Worm (Caenorhabditis elegans) whole organism, L4 larva: ENCODE measurements around the gene rsp-3.
A peak's percentile ranks its signal among the peaks of the same experiment; 100 is the strongest.

ENCODE experiments used
- F10B5.3 ChIP-seq: sonication (generic microtip); optimal IDR thresholded peaks from 2 replicates; lab custom pipeline; 2016; ENCODE audit warnings: mild to moderate bottlenecking, missing genetic modification characterization, missing compliant biosample characterization
- T26A8.4 ChIP-seq: fragments of 200-800 bp; sonication (Bioruptor generic); IDR thresholded peaks from 2 replicates; pipeline ENCODE4 v1.3.6; 2022; ENCODE audit warnings: missing genetic modification characterization, missing compliant biosample characterization
- Y75B8A.6 ChIP-seq: fragments of 200-800 bp; sonication (Bioruptor generic); IDR thresholded peaks from 2 replicates; pipeline ENCODE4 v1.3.6; 2022; ENCODE audit warnings: missing genetic modification reagents, missing genetic modification characterization, missing compliant biosample characterization
- ama-1 ChIP-seq: fragments of 150-350 bp; optimal IDR thresholded peaks from 2 replicates; lab custom pipeline; 2014; ENCODE audit warnings: inconsistent platforms, mixed read lengths
- ces-1 ChIP-seq: fragments of 150-350 bp; sonication (generic microtip); optimal IDR thresholded peaks from 4 replicates; lab custom pipeline; 2014; ENCODE audit warnings: missing biosample characterization, missing genetic modification reagents, missing genetic modification characterization
- ctbp-1 ChIP-seq: fragments of 200-800 bp; sonication (Bioruptor generic); IDR thresholded peaks from 2 replicates; pipeline ENCODE4 v1.3.6; 2022; ENCODE audit warnings: missing genetic modification reagents, missing genetic modification characterization, missing compliant biosample characterization
- dmd-8 ChIP-seq: fragments of 200-800 bp; sonication (Bioruptor generic); IDR thresholded peaks from 2 replicates; pipeline ENCODE4 v1.3.6; 2022; ENCODE audit warnings: missing genetic modification characterization, missing compliant biosample characterization
- dmd-9 ChIP-seq: fragments of 200-800 bp; sonication (Bioruptor generic); IDR thresholded peaks from 2 replicates; pipeline ENCODE4 v1.3.6; 2022; ENCODE audit warnings: missing genetic modification reagents, missing genetic modification characterization, missing compliant biosample characterization
- dpl-1 ChIP-seq: fragments of 150-350 bp; optimal IDR thresholded peaks from 2 replicates; lab custom pipeline; 2014; ENCODE audit warnings: missing biosample characterization, missing genetic modification reagents, missing genetic modification characterization
- duxl-1 ChIP-seq: sonication (generic microtip); optimal IDR thresholded peaks from 2 replicates; lab custom pipeline; 2016; ENCODE audit warnings: mild to moderate bottlenecking, missing genetic modification characterization, moderate library complexity, missing compliant biosample characterization; ENCODE audit not compliant: poor library complexity
- dve-1 ChIP-seq: sonication (generic microtip); optimal IDR thresholded peaks from 2 replicates; lab custom pipeline; 2017; ENCODE audit warnings: antibody characterized with exemption, mild to moderate bottlenecking, missing genetic modification characterization, missing compliant biosample characterization; ENCODE audit not compliant: insufficient read depth
- egl-27 ChIP-seq: sonication (generic microtip); optimal IDR thresholded peaks from 3 replicates; lab custom pipeline; 2017; ENCODE audit warnings: missing biosample characterization, missing genetic modification reagents, missing genetic modification characterization
- egl-43 ChIP-seq: fragments of 200-800 bp; sonication (Bioruptor generic); IDR thresholded peaks from 2 replicates; pipeline ENCODE4 v1.3.6; 2022; ENCODE audit warnings: missing genetic modification reagents, missing genetic modification characterization, missing compliant biosample characterization
- fkh-10 ChIP-seq: fragments of 150-350 bp; optimal IDR thresholded peaks from 2 replicates; lab custom pipeline; 2014; ENCODE audit warnings: missing biosample characterization, missing genetic modification reagents, missing genetic modification characterization
- fos-1 ChIP-seq: fragments of 150-350 bp; optimal IDR thresholded peaks from 2 replicates; lab custom pipeline; 2014; ENCODE audit warnings: missing biosample characterization, missing genetic modification characterization
- gei-8 ChIP-seq: fragments of 200-800 bp; sonication (Bioruptor generic); optimal IDR thresholded peaks from 2 replicates; lab custom pipeline; 2018; ENCODE audit warnings: mild to moderate bottlenecking, missing genetic modification characterization, missing compliant biosample characterization
- hlh-11 ChIP-seq: fragments of 200-800 bp; sonication (Bioruptor generic); optimal IDR thresholded peaks from 2 replicates; lab custom pipeline; 2018; ENCODE audit warnings: mild to moderate bottlenecking, missing genetic modification characterization, missing compliant biosample characterization
- hlh-30 ChIP-seq: sonication (generic microtip); optimal IDR thresholded peaks from 2 replicates; lab custom pipeline; 2017; ENCODE audit warnings: antibody characterized with exemption, mild to moderate bottlenecking, missing genetic modification characterization, missing compliant biosample characterization; ENCODE audit not compliant: insufficient read depth
- lim-7 ChIP-seq: fragments of 200-800 bp; sonication (Bioruptor generic); IDR thresholded peaks from 2 replicates; pipeline ENCODE4 v1.3.6; 2022; ENCODE audit warnings: missing genetic modification characterization, missing compliant biosample characterization
- lin-38 ChIP-seq: fragments of 200-800 bp; sonication (Bioruptor generic); IDR thresholded peaks from 2 replicates; pipeline ENCODE4 v1.3.6; 2022; ENCODE audit warnings: missing genetic modification reagents, missing genetic modification characterization, missing compliant biosample characterization
- lin-39 ChIP-seq: fragments of 150-350 bp; optimal IDR thresholded peaks from 2 replicates; lab custom pipeline; 2014; ENCODE audit warnings: missing biosample characterization, missing genetic modification reagents, missing genetic modification characterization
- lir-3 ChIP-seq: sonication (generic microtip); optimal IDR thresholded peaks from 2 replicates; lab custom pipeline; 2016; ENCODE audit warnings: mild to moderate bottlenecking, missing genetic modification characterization, missing compliant biosample characterization
- lsy-2 ChIP-seq, 2 experiments: fragments of 150-350 bp in 1 of 2; sonication (generic microtip) in 1 of 2; optimal IDR thresholded peaks; 2 replicates each; lab custom pipeline; 2014 to 2017; ENCODE audit warnings: missing biosample characterization in 2 of 2, missing genetic modification characterization in 2 of 2
- mdl-1 ChIP-seq, 2 experiments: fragments of 150-350 bp in 1 of 2; sonication (generic microtip) in 1 of 2; optimal IDR thresholded peaks; 2 replicates each; lab custom pipeline; 2014 to 2017; ENCODE audit warnings: missing biosample characterization in 2 of 2, missing genetic modification characterization in 2 of 2
- mdt-29 ChIP-seq: fragments of 200-800 bp; sonication (Bioruptor generic); IDR thresholded peaks from 2 replicates; pipeline ENCODE4 v1.3.6; 2022; ENCODE audit warnings: missing genetic modification reagents, missing genetic modification characterization, missing compliant biosample characterization
- mes-2 ChIP-seq: sonication (generic microtip); optimal IDR thresholded peaks from 2 replicates; lab custom pipeline; 2016; ENCODE audit warnings: missing genotype, mild to moderate bottlenecking, missing genetic modification characterization, missing compliant biosample characterization; ENCODE audit not compliant: poor library complexity, severe bottlenecking
- nhr-102 ChIP-seq: sonication (generic microtip); optimal IDR thresholded peaks from 2 replicates; lab custom pipeline; 2016; ENCODE audit warnings: mild to moderate bottlenecking, missing genetic modification characterization, moderate library complexity, missing compliant biosample characterization
- nhr-111 ChIP-seq: fragments of 200-800 bp; sonication (Bioruptor generic); optimal IDR thresholded peaks from 2 replicates; lab custom pipeline; 2018; ENCODE audit warnings: mild to moderate bottlenecking, missing genetic modification characterization, missing compliant biosample characterization
- nhr-237 ChIP-seq: sonication (generic microtip); optimal IDR thresholded peaks from 2 replicates; lab custom pipeline; 2017; ENCODE audit warnings: missing biosample characterization, missing genetic modification characterization
- nhr-25 ChIP-seq: sonication (generic microtip); optimal IDR thresholded peaks from 2 replicates; lab custom pipeline; 2017; ENCODE audit warnings: missing genetic modification characterization, mild to moderate bottlenecking, missing compliant biosample characterization, antibody characterized with exemption, moderate library complexity, borderline replicate concordance; ENCODE audit not compliant: insufficient read depth
- nhr-77 ChIP-seq: fragments of 150-350 bp; optimal IDR thresholded peaks from 2 replicates; lab custom pipeline; 2014; ENCODE audit warnings: missing biosample characterization, missing genetic modification characterization
- pha-4 ChIP-seq, 2 experiments: fragments of 150-350 bp in 1 of 2; fragments of 200-800 bp in 1 of 2; sonication (Bioruptor generic) in 1 of 2; IDR thresholded peaks in 1 of 2; optimal IDR thresholded peaks in 1 of 2; 2 replicates each; pipeline versions ENCODE4 v1.3.6 to Lab custom; 2014 to 2022; ENCODE audit warnings: missing genetic modification characterization in 2 of 2, missing genetic modification reagents in 2 of 2, missing biosample characterization in 1 of 2, missing compliant biosample characterization in 1 of 2
- php-3 ChIP-seq: fragments of 200-800 bp; sonication (Bioruptor generic); IDR thresholded peaks from 2 replicates; pipeline ENCODE4 v1.3.6; 2022; ENCODE audit warnings: missing genetic modification reagents, missing genetic modification characterization, missing compliant biosample characterization
- pqm-1 ChIP-seq: sonication (generic microtip); optimal IDR thresholded peaks from 2 replicates; lab custom pipeline; 2017; ENCODE audit warnings: missing biosample characterization, missing genetic modification characterization
- rbr-2 ChIP-seq: sonication (generic microtip); optimal IDR thresholded peaks from 2 replicates; lab custom pipeline; 2016; ENCODE audit warnings: missing genotype, missing genetic modification characterization, missing compliant biosample characterization
- set-16 ChIP-seq: fragments of 200-800 bp; sonication (Bioruptor generic); IDR thresholded peaks from 2 replicates; pipeline ENCODE4 v1.3.6; 2022; ENCODE audit warnings: missing genetic modification reagents, missing genetic modification characterization, missing compliant biosample characterization
- snpc-4 ChIP-seq: fragments of 150-350 bp; optimal IDR thresholded peaks from 2 replicates; lab custom pipeline; 2014; ENCODE audit warnings: missing biosample characterization, missing genetic modification characterization
- unc-130 ChIP-seq: sonication (generic microtip); optimal IDR thresholded peaks from 2 replicates; lab custom pipeline; 2016; ENCODE audit warnings: missing genetic modification reagents, missing genetic modification characterization, missing compliant biosample characterization
- vab-7 ChIP-seq: fragments of 200-800 bp; sonication (Bioruptor generic); IDR thresholded peaks from 2 replicates; pipeline ENCODE4 v1.3.6; 2022; ENCODE audit warnings: missing genetic modification reagents, missing genetic modification characterization, missing compliant biosample characterization
- zag-1 ChIP-seq: fragments of 150-350 bp; optimal IDR thresholded peaks from 2 replicates; lab custom pipeline; 2014; ENCODE audit warnings: missing biosample characterization, missing genetic modification characterization
- zfp-2 ChIP-seq: sonication (generic microtip); optimal IDR thresholded peaks from 2 replicates; lab custom pipeline; 2016; ENCODE audit warnings: mild to moderate bottlenecking, missing genetic modification characterization, missing compliant biosample characterization
- zip-2 ChIP-seq: fragments of 150-350 bp; optimal IDR thresholded peaks from 2 replicates; lab custom pipeline; 2014; ENCODE audit warnings: missing biosample characterization, missing genetic modification characterization
- ztf-11 ChIP-seq: fragments of 150-350 bp; optimal IDR thresholded peaks from 2 replicates; lab custom pipeline; 2014; ENCODE audit warnings: missing biosample characterization, missing genetic modification characterization

Gene rsp-3

ce11 chrIII:12714266-12714665 lies 26.5 kb upstream of the rsp-3 start, which contains the start of gene ssl-1:
ssl-1 (plus strand) TSS chrIII:12714566.
- TF ChIP-seq dmd-8 (GFP tag; lab: Robert Waterston, UW): no peak
- no peak for TF ChIP-seq lir-3 (tag; lab: Kevin White, UChicago)
- no peak for TF ChIP-seq nhr-77
- no peak for TF ChIP-seq zip-2 (tag; lab: Kevin White, UChicago)
- TF ChIP-seq dve-1: no peak
- no peak for TF ChIP-seq zag-1
- no peak for TF ChIP-seq nhr-102 (tag; lab: Kevin White, UChicago)
- no peak for TF ChIP-seq T26A8.4
- no peak for TF ChIP-seq fos-1 (tag; lab: Kevin White, UChicago)
- no peak for TF ChIP-seq dpl-1 (GFP tag; lab: Kevin White, UChicago)
- no peak for TF ChIP-seq pqm-1 (tag; lab: Kevin White, UChicago)
- TF ChIP-seq duxl-1 (tag; lab: Kevin White, UChicago): no peak
- TF ChIP-seq lim-7 (GFP tag; lab: Robert Waterston, UW): no peak
- TF ChIP-seq nhr-25 (tag; lab: Kevin White, UChicago): no peak
- no peak for TF ChIP-seq ctbp-1 (GFP tag; lab: Robert Waterston, UW)
- TF ChIP-seq dmd-9: no peak
- no peak for TF ChIP-seq nhr-111 (GFP tag; lab: Kevin White, UChicago)
- TF ChIP-seq zfp-2: no peak
- no peak for TF ChIP-seq nhr-237
- no peak for TF ChIP-seq pha-4 (GFP tag; IDR thresholded peaks at IDR 0.05; lab: Robert Waterston, UW)
- no peak for TF ChIP-seq pha-4 (tag; optimal IDR thresholded peaks at IDR 0.05; lab: Kevin White, UChicago)

ce11 chrIII:12713862-12714261 lies 26.1 kb upstream of the rsp-3 start:
- TF ChIP-seq lin-39 (no peak), dpl-1 (GFP tag; lab: Kevin White, UChicago) (peak; percentile 32), mes-2 (tag; lab: Kevin White, UChicago) (peak; percentile 60), lsy-2 (tag; optimal IDR thresholded peaks at IDR 0.05; lab: Kevin White, UChicago) (peak in 1 of 2 experiments; percentile 3), fkh-10 (GFP tag; lab: Kevin White, UChicago) (no peak), rbr-2 (peak; percentile 6), vab-7 (GFP tag; lab: Robert Waterston, UW) (no peak), snpc-4 (tag; lab: Kevin White, UChicago) (no peak), ztf-11 (tag; lab: Kevin White, UChicago) (no peak), set-16 (no peak), hlh-11 (tag; lab: Kevin White, UChicago) (peak; percentile 1), php-3 (no peak), mdt-29 (GFP tag; lab: Robert Waterston, UW) (no peak), egl-43 (GFP tag; lab: Robert Waterston, UW) (0 out of 2 replicates have a peak, but pooled peaks have one; percentile 52), dve-1 (peak; percentile 6), egl-27 (no peak), hlh-30 (tag; lab: Kevin White, UChicago) (peak; percentile 35), lin-38 (GFP tag; lab: Robert Waterston, UW) (peak; percentile 33; the same call in 1 of the 2 replicates), Y75B8A.6 (no peak), ama-1 (no peak), ctbp-1 (GFP tag; lab: Robert Waterston, UW) (no peak), unc-130 (GFP tag; lab: Kevin White, UChicago) (peak; percentile 6), gei-8 (GFP tag; lab: Kevin White, UChicago) (no peak), mdl-1 (tag; optimal IDR thresholded peaks at IDR 0.05; lab: Kevin White, UChicago) (no peak), ces-1 (GFP tag; lab: Kevin White, UChicago) (no peak), F10B5.3 (no peak), T26A8.4 (0 out of 2 replicates have a peak, but pooled peaks have one; percentile 32)
